Fruit fly (Drosophila melanogaster): ENCODE measurements around the gene CG14995.

CG14995 gene

dm6 chr3L:4059293-4059820 lies 43.7 kb downstream of the CG14995 start, which contains the start of gene Ugt305A1:
Ugt305A1 (plus strand) TSS chr3L:4059770.
- no peak for TF ChIP-seq psq (optimal IDR thresholded peaks at IDR 0.05)
- TF ChIP-seq CG8478 (optimal IDR thresholded peaks at IDR 0.05), result no peak
- no peak for TF ChIP-seq EcR (GFP tag; optimal IDR thresholded peaks at IDR 0.05)
- TF ChIP-seq pan (optimal IDR thresholded peaks at IDR 0.05), result no peak
- TF ChIP-seq usp (GFP tag; optimal IDR thresholded peaks at IDR 0.05), result no peak
- no peak for TF ChIP-seq Dll (optimal IDR thresholded peaks at IDR 0.05)

- no peak for TF ChIP-seq pan (optimal IDR thresholded peaks at IDR 0.05)
- no peak for TF ChIP-seq CG8478 (optimal IDR thresholded peaks at IDR 0.05)
- TF ChIP-seq Dll (optimal IDR thresholded peaks at IDR 0.05), result no peak
- TF ChIP-seq EcR (GFP tag; optimal IDR thresholded peaks at IDR 0.05), result no peak
- no peak for TF ChIP-seq usp (GFP tag; optimal IDR thresholded peaks at IDR 0.05)
- no peak for TF ChIP-seq psq (optimal IDR thresholded peaks at IDR 0.05)
Observed at dm6 chr3L:4056812-4057211, 46.2 kb downstream of the CG14995 start.

dm6 chr3L:4055438-4055962 lies 47.6 kb downstream of the CG14995 start:
- TF ChIP-seq pan (optimal IDR thresholded peaks at IDR 0.05) (no peak), usp (GFP tag; optimal IDR thresholded peaks at IDR 0.05) (no peak), EcR (GFP tag; optimal IDR thresholded peaks at IDR 0.05) (no peak), Dll (optimal IDR thresholded peaks at IDR 0.05) (no peak), CG8478 (optimal IDR thresholded peaks at IDR 0.05) (no peak), psq (optimal IDR thresholded peaks at IDR 0.05) (no peak)

- no peak for TF ChIP-seq Dll (optimal IDR thresholded peaks at IDR 0.05)
- no peak for TF ChIP-seq CG8478 (optimal IDR thresholded peaks at IDR 0.05)
- no peak for TF ChIP-seq pan (optimal IDR thresholded peaks at IDR 0.05)
- no peak for TF ChIP-seq usp (GFP tag; optimal IDR thresholded peaks at IDR 0.05)
- TF ChIP-seq psq (optimal IDR thresholded peaks at IDR 0.05), result no peak
- no peak for TF ChIP-seq EcR (GFP tag; optimal IDR thresholded peaks at IDR 0.05)
Observed at dm6 chr3L:4049082-4049481, 54.0 kb downstream of the CG14995 start.

dm6 chr3L:4047635-4048034 lies 55.4 kb downstream of the CG14995 start, which contains the start of gene Dpy-30L2:
Dpy-30L2 (minus strand) TSS chr3L:4047735.
- TF ChIP-seq CG8478 (optimal IDR thresholded peaks at IDR 0.05), result no peak
- TF ChIP-seq pan (optimal IDR thresholded peaks at IDR 0.05), result no peak
- no peak for TF ChIP-seq usp (GFP tag; optimal IDR thresholded peaks at IDR 0.05)
- TF ChIP-seq EcR (GFP tag; optimal IDR thresholded peaks at IDR 0.05), result no peak
- TF ChIP-seq psq (optimal IDR thresholded peaks at IDR 0.05), result no peak
- no peak for TF ChIP-seq Dll (optimal IDR thresholded peaks at IDR 0.05)

- no peak for TF ChIP-seq Dll (optimal IDR thresholded peaks at IDR 0.05)
- TF ChIP-seq psq (optimal IDR thresholded peaks at IDR 0.05), result no peak
- TF ChIP-seq usp (GFP tag; optimal IDR thresholded peaks at IDR 0.05), result no peak
- no peak for TF ChIP-seq CG8478 (optimal IDR thresholded peaks at IDR 0.05)
Observed at dm6 chr3L:4046289-4046688, 56.8 kb downstream of the CG14995 start, which contains the start of gene CG1136. CG1136 (plus strand) TSS chr3L:4046596.

- TF ChIP-seq CG8478 (optimal IDR thresholded peaks at IDR 0.05) (no peak), psq (optimal IDR thresholded peaks at IDR 0.05) (no peak), pan (optimal IDR thresholded peaks at IDR 0.05) (no peak), usp (GFP tag; optimal IDR thresholded peaks at IDR 0.05) (no peak), Dll (optimal IDR thresholded peaks at IDR 0.05) (no peak), EcR (GFP tag; optimal IDR thresholded peaks at IDR 0.05) (no peak)
Observed at dm6 chr3L:4044497-4044896, 58.6 kb downstream of the CG14995 start.

Data from whole organism.